Worm (Caenorhabditis elegans) whole organism, late embryonic: Measurements from ENCODE around the gene F40E10.5.

ENCODE experiments used
- K09A11.1 ChIP-seq: sonication (generic microtip); optimal IDR thresholded peaks from 2 replicates; lab custom pipeline; 2017; ENCODE audit warnings: antibody characterized with exemption, mild to moderate bottlenecking, missing genetic modification characterization, missing compliant biosample characterization; ENCODE audit not compliant: insufficient read depth
- T23F11.4 ChIP-seq: fragments of 200-800 bp; sonication (Bioruptor generic); optimal IDR thresholded peaks from 2 replicates; lab custom pipeline; 2018; ENCODE audit warnings: mild to moderate bottlenecking, missing genetic modification characterization, missing compliant biosample characterization
- ama-1 ChIP-seq: fragments of 150-350 bp; optimal IDR thresholded peaks from 2 replicates; lab custom pipeline; 2014
- ceh-22 ChIP-seq: sonication (generic microtip); optimal IDR thresholded peaks from 2 replicates; lab custom pipeline; 2017; ENCODE audit warnings: missing biosample characterization, missing genetic modification characterization
- ceh-24 ChIP-seq: sonication (generic microtip); optimal IDR thresholded peaks from 2 replicates; lab custom pipeline; 2016; ENCODE audit warnings: mild to moderate bottlenecking, missing genetic modification characterization, missing compliant biosample characterization
- ceh-34 ChIP-seq: sonication (generic microtip); optimal IDR thresholded peaks from 2 replicates; lab custom pipeline; 2016; ENCODE audit warnings: mild to moderate bottlenecking, missing genetic modification characterization, missing compliant biosample characterization
- ceh-45 ChIP-seq: fragments of 200-800 bp; sonication (Bioruptor generic); IDR thresholded peaks from 2 replicates; pipeline ENCODE4 v1.3.6; 2022; ENCODE audit warnings: missing genetic modification reagents, missing genetic modification characterization, missing compliant biosample characterization
- ceh-48 ChIP-seq: sonication (generic microtip); optimal IDR thresholded peaks from 2 replicates; lab custom pipeline; 2016; ENCODE audit warnings: missing genetic modification characterization, inconsistent platforms, missing compliant biosample characterization
- elt-2 ChIP-seq: sonication (generic microtip); optimal IDR thresholded peaks from 2 replicates; lab custom pipeline; 2016; ENCODE audit warnings: missing genetic modification reagents, missing genetic modification characterization, missing compliant biosample characterization
- elt-4 ChIP-seq: sonication (generic microtip); optimal IDR thresholded peaks from 2 replicates; lab custom pipeline; 2016; ENCODE audit warnings: missing genetic modification characterization, missing compliant biosample characterization
- fkh-6 ChIP-seq: sonication (generic microtip); optimal IDR thresholded peaks from 2 replicates; lab custom pipeline; 2016; ENCODE audit warnings: missing genetic modification characterization, missing compliant biosample characterization
- hlh-15 ChIP-seq: sonication (generic microtip); optimal IDR thresholded peaks from 2 replicates; lab custom pipeline; 2016; ENCODE audit warnings: missing genetic modification characterization, missing compliant biosample characterization
- hlh-30 ChIP-seq: sonication (generic microtip); optimal IDR thresholded peaks from 2 replicates; lab custom pipeline; 2017; ENCODE audit warnings: antibody characterized with exemption, missing genetic modification characterization, missing compliant biosample characterization; ENCODE audit not compliant: insufficient read depth
- lin-11 ChIP-seq: fragments of 200-800 bp; sonication (Bioruptor generic); optimal IDR thresholded peaks from 2 replicates; lab custom pipeline; 2018; ENCODE audit warnings: mild to moderate bottlenecking, missing genetic modification characterization, missing compliant biosample characterization
- madf-2 ChIP-seq: sonication (generic microtip); optimal IDR thresholded peaks from 2 replicates; lab custom pipeline; 2017; ENCODE audit warnings: missing genetic modification characterization, missing compliant biosample characterization
- mec-3 ChIP-seq: sonication (generic microtip); optimal IDR thresholded peaks from 2 replicates; lab custom pipeline; 2016; ENCODE audit warnings: borderline replicate concordance, missing genetic modification characterization, missing compliant biosample characterization
- nhr-11 ChIP-seq: fragments of 150-350 bp; optimal IDR thresholded peaks from 2 replicates; lab custom pipeline; 2014; ENCODE audit warnings: missing biosample characterization, missing genetic modification characterization
- pha-2 ChIP-seq: sonication (generic microtip); optimal IDR thresholded peaks from 2 replicates; lab custom pipeline; 2017; ENCODE audit warnings: mild to moderate bottlenecking, missing genetic modification characterization, missing compliant biosample characterization
- pha-4 ChIP-seq: fragments of 150-350 bp; optimal IDR thresholded peaks from 2 replicates; lab custom pipeline; 2018; ENCODE audit warnings: missing biosample characterization, missing genetic modification reagents, missing genetic modification characterization
- rnt-1 ChIP-seq: sonication (generic microtip); optimal IDR thresholded peaks from 2 replicates; lab custom pipeline; 2016; ENCODE audit warnings: missing genetic modification characterization, missing compliant biosample characterization
- sdc-2 ChIP-seq: sonication (generic microtip); optimal IDR thresholded peaks from 2 replicates; lab custom pipeline; 2016; ENCODE audit warnings: missing genotype, missing genetic modification characterization, missing compliant biosample characterization
- sox-2 ChIP-seq: fragments of 200-800 bp; sonication (Bioruptor generic); IDR thresholded peaks from 2 replicates; pipeline ENCODE4 v1.3.6; 2022; ENCODE audit warnings: missing genetic modification reagents, missing genetic modification characterization, missing compliant biosample characterization
- syd-9 ChIP-seq: sonication (generic microtip); optimal IDR thresholded peaks from 2 replicates; lab custom pipeline; 2016; ENCODE audit warnings: mild to moderate bottlenecking, missing genetic modification characterization, moderate library complexity, missing compliant biosample characterization
- zip-5 ChIP-seq: sonication (generic microtip); optimal IDR thresholded peaks from 2 replicates; lab custom pipeline; 2016; ENCODE audit warnings: missing genetic modification characterization, missing compliant biosample characterization
- ztf-16 ChIP-seq: sonication (generic microtip); optimal IDR thresholded peaks from 2 replicates; lab custom pipeline; 2017; ENCODE audit warnings: missing genetic modification characterization, missing compliant biosample characterization

Gene F40E10.5

DNA sequence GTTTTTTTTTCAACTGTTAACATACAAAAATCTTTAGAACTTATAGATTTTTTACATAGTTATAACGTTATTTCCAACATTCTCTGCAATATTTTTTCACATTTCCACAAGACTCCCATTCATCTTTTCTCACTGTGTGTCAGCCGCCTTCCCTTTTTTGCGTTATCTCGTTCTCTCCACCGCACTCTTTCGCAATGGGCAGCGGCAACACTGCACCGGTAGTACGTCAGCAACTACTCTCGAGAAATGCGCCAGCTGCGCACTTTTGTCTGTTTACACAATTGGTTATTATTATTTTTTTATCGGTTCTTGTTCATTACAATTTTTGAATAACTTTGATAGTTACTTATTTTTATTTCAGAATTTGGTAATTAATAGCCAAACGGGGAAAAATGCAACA, 45.4 kb downstream of the F40E10.5 start, which contains the start of gene C05G5.2 (continued):
- TF ChIP-seq T23F11.4 (GFP tag; lab: Kevin White, UChicago) (no peak), ceh-45 (GFP tag; lab: Robert Waterston, UW) (peak; percentile 57; the same call in 1 of the 2 replicates), ceh-24 (tag; lab: Kevin White, UChicago) (no peak), K09A11.1 (tag; lab: Kevin White, UChicago) (no peak), mec-3 (tag; lab: Kevin White, UChicago) (no peak), elt-2 (peak; percentile 89), pha-2 (tag; lab: Kevin White, UChicago) (peak; percentile 11), rnt-1 (peak; percentile 30), ama-1 (lab: Kevin White, UChicago) (no peak), lin-11 (tag; lab: Kevin White, UChicago) (peak; percentile 3), sox-2 (GFP tag; lab: Robert Waterston, UW) (no peak), pha-4 (tag; lab: Kevin White, UChicago) (no peak), ceh-48 (tag; lab: Kevin White, UChicago) (no peak), fkh-6 (tag; lab: Kevin White, UChicago) (no peak), ceh-22 (tag; lab: Kevin White, UChicago) (no peak), hlh-30 (no peak), zip-5 (tag; lab: Kevin White, UChicago) (no peak), elt-4 (tag; lab: Kevin White, UChicago) (no peak), syd-9 (tag; lab: Kevin White, UChicago) (no peak)

DNA sequence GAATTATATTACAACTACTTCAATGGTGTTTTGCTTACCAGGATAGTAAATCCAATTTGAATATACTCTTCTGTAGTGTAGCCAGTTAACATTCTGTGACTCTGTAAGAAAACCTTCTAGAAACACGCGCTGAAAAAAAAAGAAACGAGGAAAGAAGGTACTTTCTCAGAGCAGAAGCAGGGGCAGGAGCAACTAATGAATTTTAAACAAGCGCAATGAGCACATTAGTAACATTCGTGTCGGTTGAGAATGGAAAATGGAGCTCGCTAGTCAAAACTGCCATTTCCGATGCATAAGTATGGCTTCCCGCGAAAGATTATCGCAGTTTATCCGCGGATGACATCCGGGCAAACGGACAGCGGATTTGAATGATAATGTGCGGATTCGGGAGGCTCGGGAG, 50.3 kb downstream of the F40E10.5 start, which contains the start of gene C05G5.3:
Gene C05G5.3 (minus strand): TSS at position 101 of the 400 bp plus-strand sequence.
- no peak for TF ChIP-seq hlh-15 (tag; lab: Kevin White, UChicago)
- TF ChIP-seq ceh-34 (tag; lab: Kevin White, UChicago), result no peak
- no peak for TF ChIP-seq sox-2 (GFP tag; lab: Robert Waterston, UW)
- no peak for TF ChIP-seq T23F11.4 (GFP tag; lab: Kevin White, UChicago)
- TF ChIP-seq sdc-2 (tag; lab: Kevin White, UChicago), result no peak
- no peak for TF ChIP-seq pha-4 (tag; lab: Kevin White, UChicago)
- TF ChIP-seq madf-2 (tag; lab: Kevin White, UChicago), result no peak
- no peak for TF ChIP-seq ztf-16
- no peak for TF ChIP-seq ceh-22 (tag; lab: Kevin White, UChicago)
- no peak for TF ChIP-seq nhr-11
